Worm (Caenorhabditis elegans) whole organism, L2 larva: ENCODE results near the gene F39D8.3.

ENCODE experiments used
- ceh-82 ChIP-seq: fragments of 150-350 bp; optimal IDR thresholded peaks from 2 replicates; lab custom pipeline; 2014; ENCODE audit warnings: missing biosample characterization, missing genetic modification characterization
- nhr-12 ChIP-seq: fragments of 150-350 bp; optimal IDR thresholded peaks from 2 replicates; lab custom pipeline; 2014; ENCODE audit warnings: missing biosample characterization, missing genetic modification characterization
- unc-62 ChIP-seq: fragments of 150-350 bp; optimal IDR thresholded peaks from 2 replicates; lab custom pipeline; 2014; ENCODE audit warnings: missing biosample characterization, missing genetic modification reagents, missing genetic modification characterization
- ztf-11 ChIP-seq: sonication (generic microtip); optimal IDR thresholded peaks from 2 replicates; lab custom pipeline; 2017; ENCODE audit warnings: missing biosample characterization, missing genetic modification characterization

DNA sequence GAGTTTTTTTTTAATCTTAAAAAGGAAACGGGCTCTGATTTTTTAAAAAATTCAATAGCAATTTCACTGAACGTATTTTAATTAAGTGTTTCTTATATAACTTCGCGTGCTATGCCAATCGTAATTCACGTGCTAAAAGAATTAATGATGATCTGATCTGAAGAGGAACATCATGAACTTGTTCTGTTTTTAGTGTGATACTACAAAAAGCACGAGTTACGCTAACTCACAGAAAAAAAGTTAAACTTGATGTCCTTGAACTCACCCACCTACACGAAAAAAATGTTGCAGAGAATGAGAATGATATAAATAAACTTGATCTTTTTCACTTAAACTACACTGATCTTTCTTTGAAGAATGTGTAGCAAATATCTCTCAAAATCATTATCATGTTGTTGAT is 40.9 kb upstream of the F39D8.3 start:
- TF ChIP-seq ztf-11 (tag; lab: Kevin White, UChicago), result no peak
- TF ChIP-seq unc-62 (GFP tag; lab: Kevin White, UChicago), result no peak
- no peak for TF ChIP-seq ceh-82
- no peak for TF ChIP-seq nhr-12 (tag; lab: Kevin White, UChicago)
